Fruit fly (Drosophila melanogaster) whole organism, embryonic: ENCODE results near the gene CG46309.

Source experiments
- Atf6 ChIP-seq: fragments of 200-800 bp; sonication (Bioruptor generic); IDR thresholded peaks from 2 replicates; pipeline ENCODE4 v1.3.6; 2022; ENCODE audit warnings: missing biosample characterization, missing genetic modification characterization
- CG12942 ChIP-seq: fragments of 200-800 bp; sonication (Bioruptor generic); optimal IDR thresholded peaks from 3 replicates; lab custom pipeline; 2016; ENCODE audit warnings: missing biosample characterization, missing genetic modification characterization
- CG18619 ChIP-seq: fragments of 200-800 bp; sonication (Bioruptor generic); optimal IDR thresholded peaks from 3 replicates; lab custom pipeline; 2017; ENCODE audit warnings: missing biosample characterization, mild to moderate bottlenecking, missing genetic modification characterization
- CG2116 ChIP-seq: fragments of 200-800 bp; sonication (Bioruptor generic); optimal IDR thresholded peaks from 3 replicates; lab custom pipeline; 2018; ENCODE audit warnings: missing biosample characterization, mild to moderate bottlenecking, missing genetic modification characterization
- CG2199 ChIP-seq: fragments of 200-800 bp; sonication (Bioruptor generic); IDR thresholded peaks from 3 replicates; pipeline ENCODE4 v1.3.6; 2022; ENCODE audit warnings: missing biosample characterization, missing genetic modification characterization
- CG32772 ChIP-seq: fragments of 200-800 bp; sonication (Bioruptor generic); IDR thresholded peaks from 2 replicates; pipeline ENCODE4 v1.3.6; 2022; ENCODE audit warnings: missing biosample characterization, missing genetic modification characterization
- CG3407 ChIP-seq: fragments of 200-800 bp; sonication (Bioruptor generic); optimal IDR thresholded peaks from 2 replicates; lab custom pipeline; 2018; ENCODE audit warnings: missing biosample characterization, mild to moderate bottlenecking, missing genetic modification characterization
- CG34224 ChIP-seq: fragments of 200-800 bp; sonication (Bioruptor generic); IDR thresholded peaks from 3 replicates; pipeline ENCODE4 v1.3.6; 2022; ENCODE audit warnings: missing biosample characterization, missing genetic modification characterization; ENCODE audit not compliant: partially characterized antibody
- CG3838 ChIP-seq: fragments of 200-800 bp; sonication (Bioruptor generic); optimal IDR thresholded peaks from 3 replicates; lab custom pipeline; 2016; ENCODE audit warnings: missing biosample characterization, missing genetic modification characterization
- CG4282 ChIP-seq: fragments of 200-800 bp; sonication (Bioruptor generic); optimal IDR thresholded peaks from 2 replicates; lab custom pipeline; 2016; ENCODE audit warnings: missing biosample characterization, missing genetic modification characterization
- CG4617 ChIP-seq: fragments of 200-800 bp; sonication (Bioruptor generic); optimal IDR thresholded peaks from 3 replicates; lab custom pipeline; 2016; ENCODE audit warnings: missing biosample characterization, missing genetic modification characterization, borderline replicate concordance
- CG7987 ChIP-seq: fragments of 200-800 bp; sonication (Bioruptor generic); optimal IDR thresholded peaks from 2 replicates; lab custom pipeline; 2018; ENCODE audit warnings: missing biosample characterization, mild to moderate bottlenecking, missing genetic modification characterization, moderate library complexity
- CG8290 ChIP-seq, 3 experiments: fragments of 200-800 bp; sonication (Bioruptor generic); optimal IDR thresholded peaks; 2 replicates each; lab custom pipeline; 2016 to 2019; ENCODE audit warnings: missing biosample characterization in 3 of 3, missing genetic modification characterization in 3 of 3, mild to moderate bottlenecking in 2 of 3, moderate library complexity in 1 of 3
- CG8765 ChIP-seq: fragments of 200-800 bp; sonication (Bioruptor generic); IDR thresholded peaks from 2 replicates; pipeline ENCODE4 v1.3.6; 2022; ENCODE audit warnings: missing biosample characterization, missing genetic modification characterization
- Chrac-16 ChIP-seq: fragments of 200-800 bp; sonication (Bioruptor generic); optimal IDR thresholded peaks from 3 replicates; lab custom pipeline; 2016; ENCODE audit warnings: missing biosample characterization, missing genetic modification characterization
- Dfd ChIP-seq, 2 experiments: fragments of >200 bp; optimal IDR thresholded peaks; 2 replicates each; lab custom pipeline; 2017; ENCODE audit warnings: missing biosample characterization in 2 of 2, missing genetic modification characterization in 2 of 2
- E2f2 ChIP-seq: fragments of 200-800 bp; sonication (Bioruptor generic); IDR thresholded peaks from 2 replicates; pipeline ENCODE4 v1.3.6; 2022; ENCODE audit warnings: missing biosample characterization, missing genetic modification characterization
- Fer1 ChIP-seq: fragments of 200-800 bp; sonication (Bioruptor generic); optimal IDR thresholded peaks from 2 replicates; lab custom pipeline; 2017; ENCODE audit warnings: missing biosample characterization, mild to moderate bottlenecking, missing genetic modification characterization
- Hsf ChIP-seq: fragments of 200-800 bp; sonication (Bioruptor generic); optimal IDR thresholded peaks from 3 replicates; lab custom pipeline; 2016; ENCODE audit warnings: missing biosample characterization, missing genetic modification characterization
- MBD-R2 ChIP-seq: fragments of 200-800 bp; sonication (Bioruptor generic); IDR thresholded peaks from 2 replicates; pipeline ENCODE4 v1.3.6; 2022; ENCODE audit warnings: missing biosample characterization, missing genetic modification characterization
- NK7.1 ChIP-seq: fragments of 200-800 bp; sonication (Bioruptor generic); optimal IDR thresholded peaks from 3 replicates; lab custom pipeline; 2016; ENCODE audit warnings: missing biosample characterization, missing genetic modification characterization
- Pdp1 ChIP-seq, 2 experiments: fragments of 200-800 bp; sonication (Bioruptor generic); optimal IDR thresholded peaks; 3 replicates each; lab custom pipeline; 2016; ENCODE audit warnings: missing biosample characterization in 2 of 2, missing genetic modification characterization in 2 of 2, mild to moderate bottlenecking in 1 of 2, moderate library complexity in 1 of 2
- Xbp1 ChIP-seq: fragments of 200-800 bp; sonication (Bioruptor generic); optimal IDR thresholded peaks from 3 replicates; lab custom pipeline; 2016; ENCODE audit warnings: missing biosample characterization, mild to moderate bottlenecking, missing genetic modification characterization
- amos ChIP-seq: fragments of 200-800 bp; sonication (Bioruptor generic); IDR thresholded peaks from 2 replicates; pipeline ENCODE4 v1.3.6; 2022; ENCODE audit warnings: missing biosample characterization, missing genetic modification characterization; ENCODE audit not compliant: partially characterized antibody
- ase ChIP-seq: fragments of 200-800 bp; sonication (Bioruptor generic); IDR thresholded peaks from 3 replicates; pipeline ENCODE4 v1.3.6; 2022; ENCODE audit warnings: missing biosample characterization, missing genetic modification characterization
- bab2 ChIP-seq: fragments of 200-800 bp; sonication (Bioruptor generic); optimal IDR thresholded peaks from 2 replicates; lab custom pipeline; 2016; ENCODE audit warnings: missing biosample characterization, missing genetic modification characterization
- bowl ChIP-seq: fragments of 200-800 bp; sonication (Bioruptor generic); IDR thresholded peaks from 2 replicates; pipeline ENCODE4 v1.3.6; 2022; ENCODE audit warnings: missing biosample characterization, missing genetic modification characterization
- btn ChIP-seq: fragments of 200-800 bp; sonication (Bioruptor generic); optimal IDR thresholded peaks from 2 replicates; lab custom pipeline; 2016; ENCODE audit warnings: missing biosample characterization, missing genetic modification characterization
- caup ChIP-seq: fragments of 200-800 bp; sonication (Bioruptor generic); optimal IDR thresholded peaks from 3 replicates; lab custom pipeline; 2017; ENCODE audit warnings: missing biosample characterization, mild to moderate bottlenecking, missing genetic modification characterization, moderate library complexity; ENCODE audit not compliant: severe bottlenecking
- chinmo ChIP-seq: fragments of 200-800 bp; sonication (Bioruptor generic); IDR thresholded peaks from 4 replicates; pipeline ENCODE4 v1.3.6; 2022; ENCODE audit warnings: missing biosample characterization, missing genetic modification characterization; ENCODE audit not compliant: partially characterized antibody
- eyg ChIP-seq: fragments of 200-800 bp; sonication (Bioruptor generic); optimal IDR thresholded peaks from 3 replicates; lab custom pipeline; 2016; ENCODE audit warnings: missing biosample characterization, missing genetic modification characterization
- fu2 ChIP-seq: fragments of 200-800 bp; sonication (Bioruptor generic); optimal IDR thresholded peaks from 2 replicates; lab custom pipeline; 2016; ENCODE audit warnings: missing biosample characterization, missing genetic modification characterization
- grn ChIP-seq: fragments of 200-800 bp; sonication (Bioruptor generic); optimal IDR thresholded peaks from 3 replicates; lab custom pipeline; 2017; ENCODE audit warnings: missing biosample characterization, missing genetic modification characterization
- kni ChIP-seq: fragments of 200-800 bp; sonication (Bioruptor generic); optimal IDR thresholded peaks from 3 replicates; lab custom pipeline; 2017; ENCODE audit warnings: mild to moderate bottlenecking, missing biosample characterization, missing genetic modification reagents, missing genetic modification characterization
- maf-S ChIP-seq: fragments of 200-800 bp; sonication (Bioruptor generic); optimal IDR thresholded peaks from 2 replicates; lab custom pipeline; 2016; ENCODE audit warnings: missing biosample characterization, missing genetic modification characterization
- mam ChIP-seq: fragments of 200-800 bp; sonication (Bioruptor generic); optimal IDR thresholded peaks from 3 replicates; lab custom pipeline; 2016; ENCODE audit warnings: missing biosample characterization, missing genetic modification characterization
- mld ChIP-seq: fragments of 200-800 bp; sonication (Bioruptor generic); IDR thresholded peaks from 3 replicates; pipeline ENCODE4 v1.3.6; 2022; ENCODE audit warnings: missing biosample characterization, missing genetic modification characterization; ENCODE audit not compliant: partially characterized antibody
- oc ChIP-seq: fragments of 200-800 bp; sonication (Bioruptor generic); optimal IDR thresholded peaks from 2 replicates; lab custom pipeline; 2018; ENCODE audit warnings: missing biosample characterization, mild to moderate bottlenecking, missing genetic modification characterization, moderate library complexity
- run ChIP-seq: fragments of 200-800 bp; sonication (Bioruptor generic); optimal IDR thresholded peaks from 3 replicates; lab custom pipeline; 2018; ENCODE audit warnings: missing biosample characterization, mild to moderate bottlenecking, missing genetic modification characterization
- seq ChIP-seq: fragments of 200-800 bp; sonication (Bioruptor generic); IDR thresholded peaks from 2 replicates; pipeline ENCODE4 v1.3.6; 2022; ENCODE audit warnings: missing biosample characterization, missing genetic modification characterization
- sna ChIP-seq: fragments of 200-800 bp; sonication (Bioruptor generic); IDR thresholded peaks from 2 replicates; pipeline ENCODE4 v1.3.6; 2022; ENCODE audit warnings: missing biosample characterization, missing genetic modification characterization; ENCODE audit not compliant: partially characterized antibody
- sob ChIP-seq: fragments of 200-800 bp; sonication (Bioruptor generic); IDR thresholded peaks from 2 replicates; pipeline ENCODE4 v1.3.6; 2022; ENCODE audit warnings: missing biosample characterization, missing genetic modification characterization
- ssp ChIP-seq: fragments of 200-800 bp; sonication (Bioruptor generic); IDR thresholded peaks from 2 replicates; pipeline ENCODE4 v1.3.6; 2022; ENCODE audit warnings: missing biosample characterization, missing genetic modification characterization
- tna ChIP-seq: fragments of 200-800 bp; sonication (Bioruptor generic); IDR thresholded peaks from 2 replicates; pipeline ENCODE4 v1.3.6; 2022; ENCODE audit warnings: missing biosample characterization, missing genetic modification characterization; ENCODE audit not compliant: partially characterized antibody
- vnd ChIP-seq: fragments of 200-800 bp; sonication (Bioruptor generic); IDR thresholded peaks from 3 replicates; pipeline ENCODE4 v1.3.6; 2022; ENCODE audit warnings: missing biosample characterization, missing genetic modification characterization; ENCODE audit not compliant: partially characterized antibody
- vvl ChIP-seq: fragments of 200-800 bp; sonication (Bioruptor generic); IDR thresholded peaks from 2 replicates; pipeline ENCODE4 v1.3.6; 2022; ENCODE audit warnings: missing biosample characterization, missing genetic modification characterization
- wek ChIP-seq: fragments of 200-800 bp; sonication (Bioruptor generic); optimal IDR thresholded peaks from 3 replicates; lab custom pipeline; 2018; ENCODE audit warnings: missing biosample characterization, mild to moderate bottlenecking, missing genetic modification characterization, moderate library complexity

CG46309 gene

DNA sequence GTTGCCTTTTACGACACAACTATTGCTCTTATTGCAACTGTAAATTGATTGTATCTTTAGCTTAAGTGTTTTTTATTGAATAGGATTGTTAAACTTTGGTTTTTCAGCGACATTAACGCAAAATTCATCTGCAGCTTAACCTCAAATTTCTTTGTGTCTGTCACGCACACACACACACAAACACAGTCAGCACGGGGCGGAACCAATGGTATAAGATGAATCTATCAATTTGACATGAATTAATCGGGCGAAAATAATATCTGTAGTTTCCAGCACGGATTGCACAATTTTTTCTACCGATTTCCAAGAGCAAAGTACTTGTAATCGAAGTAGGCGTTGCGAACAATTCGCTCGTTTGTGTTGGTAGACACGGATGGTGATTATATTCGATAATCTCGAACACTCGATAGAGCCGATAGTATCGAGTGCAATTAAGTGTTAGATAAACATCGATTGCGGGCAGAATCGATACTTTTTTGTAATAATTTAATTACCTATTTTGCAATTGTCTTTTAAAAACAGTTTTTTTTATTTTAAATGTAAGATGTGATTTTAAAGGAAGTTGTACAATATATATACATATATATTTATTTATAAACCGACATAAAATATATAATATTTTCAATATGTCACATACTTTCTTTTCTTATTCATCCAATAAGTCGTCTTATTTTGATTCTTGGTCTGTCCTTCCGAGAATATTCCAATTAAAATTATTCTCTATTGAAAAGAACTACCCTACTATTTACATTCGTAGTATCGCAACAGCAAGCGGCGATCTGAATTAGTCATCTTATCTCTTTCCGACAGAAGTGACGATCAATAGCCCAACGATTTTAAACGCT is 5.9 kb upstream of the CG46309 start, which contains the start of the genes PRL-1 and EndoGI (continued):
- TF ChIP-seq maf-S (GFP tag; lab: Kevin White, UChicago) (no peak), Dfd (GFP tag; optimal IDR thresholded peaks at IDR 0.05; lab: Kevin White, UChicago) (no peak), btn (GFP tag; lab: Kevin White, UChicago) (no peak), run (tag; lab: Kevin White, UChicago) (no peak), oc (peak; percentile 67), ssp (GFP tag; lab: Robert Waterston, UW) (no peak), CG32772 (peak; percentile 20; the same call in 1 of the 2 replicates), CG8290 (GFP tag; optimal IDR thresholded peaks at IDR 0.05; lab: Kevin White, UChicago) (peak; percentile 49), CG8290 (tag; optimal IDR thresholded peaks at IDR 0.05; lab: Kevin White, UChicago) (peak in 1 of 2 experiments; percentile 68), CG34224 (peak; percentile 99), kni (GFP tag; lab: Kevin White, UChicago) (no peak), mam (peak; percentile 16), CG12942 (peak; percentile 51), sob (GFP tag; lab: Robert Waterston, UW) (peak; percentile 74), caup (GFP tag; lab: Kevin White, UChicago) (peak; percentile 71), CG2116 (GFP tag; lab: Kevin White, UChicago) (peak; percentile 83), seq (GFP tag; lab: Robert Waterston, UW) (0 out of 2 replicates have a peak, but pooled peaks have one; percentile 62), chinmo (GFP tag; lab: Robert Waterston, UW) (peak; percentile 99), mld (GFP tag; lab: Robert Waterston, UW) (peak; percentile 99), CG2199 (GFP tag; lab: Robert Waterston, UW) (peak; percentile 12; the same call in 1 of the 3 replicates), NK7.1 (no peak), amos (GFP tag; lab: Robert Waterston, UW) (peak; percentile 100), CG7987 (GFP tag; lab: Kevin White, UChicago) (no peak), bab2 (GFP tag; lab: Kevin White, UChicago) (peak; percentile 13), MBD-R2 (GFP tag; lab: Robert Waterston, UW) (peak; percentile 36; the same call in 1 of the 2 replicates), sna (peak; percentile 97), Hsf (peak; percentile 29), CG4282 (no peak), eyg (no peak), Fer1 (GFP tag; lab: Kevin White, UChicago) (peak; percentile 65), E2f2 (GFP tag; lab: Robert Waterston, UW) (peak; percentile 56; the same call in 1 of the 2 replicates), Pdp1 (GFP tag; optimal IDR thresholded peaks at IDR 0.05; lab: Kevin White, UChicago) (peak in 1 of 2 experiments; percentile 57), vnd (peak; percentile 100), CG18619 (GFP tag; lab: Kevin White, UChicago) (peak; percentile 60), fu2 (GFP tag; lab: Kevin White, UChicago) (no peak), Atf6 (peak; percentile 75), Chrac-16 (GFP tag; lab: Kevin White, UChicago) (peak; percentile 49), wek (GFP tag; lab: Kevin White, UChicago) (peak; percentile 54), grn (peak; percentile 83), bowl (no peak; the same call in 1 of the 2 replicates), CG4617 (peak; percentile 81), CG8765 (GFP tag; lab: Robert Waterston, UW) (peak; percentile 43; the same call in 1 of the 2 replicates), Xbp1 (GFP tag; lab: Kevin White, UChicago) (peak; percentile 46), vvl (GFP tag; lab: Robert Waterston, UW) (peak; percentile 88), ase (GFP tag; lab: Robert Waterston, UW) (peak; percentile 39; the same call in 1 of the 3 replicates), CG3407 (GFP tag; lab: Kevin White, UChicago) (peak; percentile 21), CG3838 (GFP tag; lab: Kevin White, UChicago) (no peak), tna (GFP tag; lab: Robert Waterston, UW) (peak; percentile 100)
